Fruit fly (Drosophila melanogaster): Measurements from ENCODE around the gene CG18476.

The CG18476 gene

dm6 chr3R:11678016-11678415, at the start of gene CG18476 (continued):
- TF ChIP-seq ATbp (GFP tag; optimal IDR thresholded peaks at IDR 0.05) (peak; percentile 78), Dek (tag; optimal IDR thresholded peaks at IDR 0.05) (peak; percentile 94), ham (GFP tag; IDR thresholded peaks at IDR 0.05) (peak; percentile 79), ranshi (GFP tag; IDR thresholded peaks at IDR 0.05) (peak; percentile 95), H2.0 (GFP tag; IDR thresholded peaks at IDR 0.05) (peak; percentile 94), Hr51 (GFP tag; optimal IDR thresholded peaks at IDR 0.05) (peak; percentile 52 to 95), TFAM (GFP tag; optimal IDR thresholded peaks at IDR 0.05) (no peak), CG6791 (GFP tag; IDR thresholded peaks at IDR 0.05; ENCODE audit: partially characterized antibody) (no peak), maf-S (GFP tag; optimal IDR thresholded peaks at IDR 0.05) (peak; percentile 59), CG4360 (GFP tag; IDR thresholded peaks at IDR 0.05) (peak; percentile 50; the same call in 1 of the 2 replicates), Ets97D (GFP tag; optimal IDR thresholded peaks at IDR 0.05) (peak; percentile 61), Hr78 (GFP tag; optimal IDR thresholded peaks at IDR 0.05) (peak in 1 of 2 experiments; percentile 54), lbe (GFP tag; optimal IDR thresholded peaks at IDR 0.05) (peak; percentile 79), CG6689 (GFP tag; IDR thresholded peaks at IDR 0.05) (peak; percentile 94), jigr1 (GFP tag; IDR thresholded peaks at IDR 0.05) (peak; percentile 75), Six4 (GFP tag; optimal IDR thresholded peaks at IDR 0.05) (peak; percentile 85), zen (tag; optimal IDR thresholded peaks at IDR 0.05) (peak; percentile 94), nerfin-2 (GFP tag; IDR thresholded peaks at IDR 0.05; ENCODE audit: partially characterized antibody) (no peak), CG1832 (GFP tag; optimal IDR thresholded peaks at IDR 0.05) (no peak), lov (optimal IDR thresholded peaks at IDR 0.05) (no peak), lov (GFP tag; IDR thresholded peaks at IDR 0.05) (peak; percentile 79; the same call in 2 of the 3 replicates), bigmax (GFP tag; optimal IDR thresholded peaks at IDR 0.05) (no peak), mld (GFP tag; IDR thresholded peaks at IDR 0.05; ENCODE audit: partially characterized antibody) (no peak), eyg (GFP tag; optimal IDR thresholded peaks at IDR 0.05) (peak; percentile 12), Doc2 (GFP tag; IDR thresholded peaks at IDR 0.05) (peak; percentile 75), CG9437 (GFP tag; optimal IDR thresholded peaks at IDR 0.05) (peak; percentile 82), CG9932 (GFP tag; IDR thresholded peaks at IDR 0.05) (peak; percentile 91), CG34376 (GFP tag; optimal IDR thresholded peaks at IDR 0.05) (peak; percentile 75), CG4730 (GFP tag; IDR thresholded peaks at IDR 0.05) (peak; percentile 91), CG15011 (GFP tag; optimal IDR thresholded peaks at IDR 0.05) (peak; percentile 76), CG1603 (tag; optimal IDR thresholded peaks at IDR 0.05) (peak; percentile 59), CG8290 (GFP tag; optimal IDR thresholded peaks at IDR 0.05) (peak; percentile 78), CG8290 (tag; optimal IDR thresholded peaks at IDR 0.05) (peak in 1 of 2 experiments; percentile 63), CG4404 (GFP tag; IDR thresholded peaks at IDR 0.05) (peak; percentile 87), Scr (GFP tag; IDR thresholded peaks at IDR 0.05; ENCODE audit: partially characterized antibody) (no peak; the same call in 1 of the 2 replicates), Sin3A (optimal IDR thresholded peaks at IDR 0.05) (no peak), amos (GFP tag; IDR thresholded peaks at IDR 0.05; ENCODE audit: partially characterized antibody) (no peak), CG12219 (GFP tag; optimal IDR thresholded peaks at IDR 0.05) (peak; percentile 76), CG42726 (GFP tag; IDR thresholded peaks at IDR 0.05; ENCODE audit: partially characterized antibody) (no peak), exex (tag; optimal IDR thresholded peaks at IDR 0.05) (peak; percentile 85), CG4282 (GFP tag; optimal IDR thresholded peaks at IDR 0.05) (no peak), CG18764 (GFP tag; optimal IDR thresholded peaks at IDR 0.05) (peak; percentile 87), CG14441 (GFP tag; IDR thresholded peaks at IDR 0.05) (peak; percentile 95), Xbp1 (GFP tag; optimal IDR thresholded peaks at IDR 0.05) (peak; percentile 93), CG7839 (tag; optimal IDR thresholded peaks at IDR 0.05) (peak; percentile 96), peb (GFP tag; IDR thresholded peaks at IDR 0.05) (peak; percentile 83), Fer3 (tag; optimal IDR thresholded peaks at IDR 0.05) (peak; percentile 93), CG3838 (GFP tag; optimal IDR thresholded peaks at IDR 0.05) (peak; percentile 73), bowl (GFP tag; IDR thresholded peaks at IDR 0.05) (peak; percentile 72), CG10462 (GFP tag; optimal IDR thresholded peaks at IDR 0.05) (peak; percentile 72), Side (GFP tag; optimal IDR thresholded peaks at IDR 0.05) (peak; percentile 38)
